Fruit fly (Drosophila melanogaster) whole organism, embryonic: ENCODE measurements around the gene TTLL15.
A peak's percentile ranks its signal among the peaks of the same experiment; 100 is the strongest.

ENCODE experiments used
- CG1024 ChIP-seq: fragments of 200-800 bp; sonication (Bioruptor generic); IDR thresholded peaks from 2 replicates; pipeline ENCODE4 v1.3.6; 2022; ENCODE audit warnings: missing biosample characterization, missing genetic modification characterization
- CG10979 ChIP-seq: fragments of 200-800 bp; sonication (Bioruptor generic); optimal IDR thresholded peaks from 2 replicates; lab custom pipeline; 2018; ENCODE audit warnings: missing biosample characterization, mild to moderate bottlenecking, missing genetic modification characterization, moderate library complexity
- CG12942 ChIP-seq: fragments of 200-800 bp; sonication (Bioruptor generic); optimal IDR thresholded peaks from 3 replicates; lab custom pipeline; 2016; ENCODE audit warnings: missing biosample characterization, missing genetic modification characterization
- CG13287 ChIP-seq: fragments of 200-800 bp; sonication (Bioruptor generic); IDR thresholded peaks from 2 replicates; pipeline ENCODE4 v1.3.6; 2022; ENCODE audit warnings: missing biosample characterization, missing genetic modification characterization; ENCODE audit not compliant: partially characterized antibody
- CG14710 ChIP-seq: fragments of 200-800 bp; sonication (Bioruptor generic); optimal IDR thresholded peaks from 3 replicates; lab custom pipeline; 2019; ENCODE audit warnings: missing biosample characterization, mild to moderate bottlenecking, missing genetic modification characterization, moderate library complexity
- CG15011 ChIP-seq: fragments of 200-800 bp; sonication (Bioruptor generic); optimal IDR thresholded peaks from 3 replicates; lab custom pipeline; 2018; ENCODE audit warnings: missing biosample characterization, mild to moderate bottlenecking, missing genetic modification characterization
- CG15601 ChIP-seq: fragments of 200-800 bp; sonication (Bioruptor generic); optimal IDR thresholded peaks from 3 replicates; lab custom pipeline; 2019; ENCODE audit warnings: missing biosample characterization, mild to moderate bottlenecking, missing genetic modification characterization, moderate library complexity
- CG17802 ChIP-seq: fragments of 200-800 bp; sonication (Bioruptor generic); optimal IDR thresholded peaks from 2 replicates; lab custom pipeline; 2018; ENCODE audit warnings: missing biosample characterization, mild to moderate bottlenecking, missing genetic modification characterization, moderate library complexity
- CG3163 ChIP-seq: fragments of 200-800 bp; sonication (Bioruptor generic); optimal IDR thresholded peaks from 3 replicates; lab custom pipeline; 2016; ENCODE audit warnings: missing biosample characterization, missing genetic modification characterization
- CG34376 ChIP-seq: fragments of 200-800 bp; sonication (Bioruptor generic); optimal IDR thresholded peaks from 2 replicates; lab custom pipeline; 2018; ENCODE audit warnings: missing biosample characterization, mild to moderate bottlenecking, missing genetic modification characterization
- CG42726 ChIP-seq: fragments of 200-800 bp; sonication (Bioruptor generic); IDR thresholded peaks from 2 replicates; pipeline ENCODE4 v1.3.6; 2022; ENCODE audit warnings: missing biosample characterization, missing genetic modification characterization; ENCODE audit not compliant: partially characterized antibody
- CG4820 ChIP-seq: fragments of 200-800 bp; sonication (Bioruptor generic); optimal IDR thresholded peaks from 3 replicates; lab custom pipeline; 2016; ENCODE audit warnings: missing biosample characterization, missing genetic modification characterization
- CG4854 ChIP-seq: fragments of 200-800 bp; sonication (Bioruptor generic); optimal IDR thresholded peaks from 2 replicates; lab custom pipeline; 2016; ENCODE audit warnings: missing biosample characterization, missing genetic modification characterization, inconsistent platforms
- CG7963 ChIP-seq: fragments of 200-800 bp; sonication (Bioruptor generic); IDR thresholded peaks from 3 replicates; pipeline ENCODE4 v1.3.6; 2022; ENCODE audit warnings: missing biosample characterization, missing genetic modification characterization; ENCODE audit not compliant: partially characterized antibody
- CG8478 ChIP-seq: fragments of >200 bp; optimal IDR thresholded peaks from 2 replicates; lab custom pipeline; 2018
- CkIIα-i1 ChIP-seq: fragments of 200-800 bp; sonication (Bioruptor generic); IDR thresholded peaks from 2 replicates; pipeline ENCODE4 v1.3.6; 2022; ENCODE audit warnings: missing biosample characterization, missing genetic modification characterization
- Deaf1 ChIP-seq: fragments of 200-800 bp; optimal IDR thresholded peaks from 3 replicates; lab custom pipeline; 2019; ENCODE audit warnings: missing biosample characterization, mild to moderate bottlenecking, missing genetic modification characterization, moderate library complexity
- Doc2 ChIP-seq: fragments of 200-800 bp; sonication (Bioruptor generic); IDR thresholded peaks from 2 replicates; pipeline ENCODE4 v1.3.6; 2022; ENCODE audit warnings: missing biosample characterization, missing genetic modification characterization
- Gsc ChIP-seq: fragments of 200-800 bp; sonication (Bioruptor generic); IDR thresholded peaks from 2 replicates; pipeline ENCODE4 v1.3.6; 2022; ENCODE audit warnings: missing biosample characterization, missing genetic modification characterization
- Hand ChIP-seq: fragments of 200-800 bp; sonication (Bioruptor generic); optimal IDR thresholded peaks from 2 replicates; lab custom pipeline; 2017; ENCODE audit warnings: mild to moderate bottlenecking, missing biosample characterization, missing genetic modification reagents, missing genetic modification characterization
- Hmx ChIP-seq: fragments of 200-800 bp; sonication (Bioruptor generic); optimal IDR thresholded peaks from 2 replicates; lab custom pipeline; 2016; ENCODE audit warnings: missing biosample characterization, missing genetic modification characterization
- Lhr ChIP-seq: fragments of 200-800 bp; sonication (Bioruptor generic); optimal IDR thresholded peaks from 3 replicates; lab custom pipeline; 2017; ENCODE audit warnings: mild to moderate bottlenecking, missing biosample characterization, missing genetic modification reagents, missing genetic modification characterization
- MESR4 ChIP-seq: fragments of 200-800 bp; sonication (Bioruptor generic); optimal IDR thresholded peaks from 2 replicates; lab custom pipeline; 2018; ENCODE audit warnings: missing biosample characterization, mild to moderate bottlenecking, missing genetic modification characterization, moderate library complexity
- Nf-YB ChIP-seq: fragments of 200-800 bp; sonication (Bioruptor generic); optimal IDR thresholded peaks from 3 replicates; lab custom pipeline; 2019; ENCODE audit warnings: missing biosample characterization, mild to moderate bottlenecking, missing genetic modification characterization, moderate library complexity
- Ptx1 ChIP-seq: fragments of 200-800 bp; sonication (Bioruptor generic); IDR thresholded peaks from 2 replicates; pipeline ENCODE4 v1.3.6; 2022; ENCODE audit warnings: missing biosample characterization, missing genetic modification characterization
- Rfx ChIP-seq: fragments of 200-800 bp; sonication (Bioruptor generic); IDR thresholded peaks from 2 replicates; pipeline ENCODE4 v1.3.6; 2022; ENCODE audit warnings: missing biosample characterization, missing genetic modification characterization
- TFAM ChIP-seq: fragments of 200-800 bp; sonication (Bioruptor generic); optimal IDR thresholded peaks from 2 replicates; lab custom pipeline; 2017; ENCODE audit warnings: missing biosample characterization, missing genetic modification characterization, inconsistent platforms
- ase ChIP-seq: fragments of 200-800 bp; sonication (Bioruptor generic); IDR thresholded peaks from 3 replicates; pipeline ENCODE4 v1.3.6; 2022; ENCODE audit warnings: missing biosample characterization, missing genetic modification characterization
- bowl ChIP-seq: fragments of 200-800 bp; sonication (Bioruptor generic); IDR thresholded peaks from 2 replicates; pipeline ENCODE4 v1.3.6; 2022; ENCODE audit warnings: missing biosample characterization, missing genetic modification characterization
- cas ChIP-seq: fragments of 200-800 bp; sonication (Bioruptor generic); IDR thresholded peaks from 2 replicates; pipeline ENCODE4 v1.3.6; 2022; ENCODE audit warnings: missing biosample characterization, missing genetic modification characterization
- chn ChIP-seq: fragments of 200-800 bp; sonication (Bioruptor generic); optimal IDR thresholded peaks from 2 replicates; lab custom pipeline; 2016; ENCODE audit warnings: missing biosample characterization, missing genetic modification characterization
- da ChIP-seq: fragments of 200-800 bp; sonication (Bioruptor generic); optimal IDR thresholded peaks from 2 replicates; lab custom pipeline; 2016; ENCODE audit warnings: missing biosample characterization, missing genetic modification characterization
- dati ChIP-seq: fragments of 200-800 bp; sonication (Bioruptor generic); IDR thresholded peaks from 2 replicates; pipeline ENCODE4 v1.3.6; 2022; ENCODE audit warnings: missing biosample characterization, missing genetic modification characterization
- eyg ChIP-seq: fragments of 200-800 bp; sonication (Bioruptor generic); optimal IDR thresholded peaks from 3 replicates; lab custom pipeline; 2016; ENCODE audit warnings: missing biosample characterization, missing genetic modification characterization
- fd3F ChIP-seq: fragments of 200-800 bp; sonication (Bioruptor generic); optimal IDR thresholded peaks from 2 replicates; lab custom pipeline; 2018; ENCODE audit warnings: missing biosample characterization, mild to moderate bottlenecking, missing genetic modification characterization, moderate library complexity
- ftz-f1 ChIP-seq: fragments of 200-800 bp; sonication (Bioruptor generic); optimal IDR thresholded peaks from 2 replicates; lab custom pipeline; 2016; ENCODE audit warnings: missing biosample characterization, missing genetic modification characterization
- fu2 ChIP-seq: fragments of 200-800 bp; sonication (Bioruptor generic); optimal IDR thresholded peaks from 2 replicates; lab custom pipeline; 2016; ENCODE audit warnings: missing biosample characterization, missing genetic modification characterization
- gsb ChIP-seq: fragments of 200-800 bp; sonication (Bioruptor generic); IDR thresholded peaks from 2 replicates; pipeline ENCODE4 v1.3.6; 2022; ENCODE audit warnings: missing biosample characterization, missing genetic modification characterization
- lov ChIP-seq, 2 experiments: fragments of 200-800 bp in 1 of 2; fragments of >200 bp in 1 of 2; sonication (Bioruptor generic) in 1 of 2; IDR thresholded peaks in 1 of 2; optimal IDR thresholded peaks in 1 of 2; 2 replicates in 1 of 2; 3 replicates in 1 of 2; pipeline versions ENCODE4 v1.3.6 to Lab custom; 2017 to 2022; ENCODE audit warnings: missing biosample characterization in 1 of 2, missing genetic modification characterization in 1 of 2
- nerfin-1 ChIP-seq: fragments of 200-800 bp; sonication (Bioruptor generic); optimal IDR thresholded peaks from 3 replicates; lab custom pipeline; 2019; ENCODE audit warnings: missing biosample characterization, mild to moderate bottlenecking, missing genetic modification characterization, moderate library complexity
- oc ChIP-seq: fragments of 200-800 bp; sonication (Bioruptor generic); optimal IDR thresholded peaks from 2 replicates; lab custom pipeline; 2018; ENCODE audit warnings: missing biosample characterization, mild to moderate bottlenecking, missing genetic modification characterization, moderate library complexity
- pzg ChIP-seq: fragments of 200-800 bp; sonication (Bioruptor generic); optimal IDR thresholded peaks from 3 replicates; lab custom pipeline; 2018; ENCODE audit warnings: missing biosample characterization, mild to moderate bottlenecking, missing genetic modification characterization, moderate library complexity
- ranshi ChIP-seq: fragments of 200-800 bp; sonication (Bioruptor generic); IDR thresholded peaks from 2 replicates; pipeline ENCODE4 v1.3.6; 2022; ENCODE audit warnings: missing biosample characterization, missing genetic modification characterization
- ro ChIP-seq: fragments of 200-800 bp; sonication (Bioruptor generic); IDR thresholded peaks from 2 replicates; pipeline ENCODE4 v1.3.6; 2022; ENCODE audit warnings: missing biosample characterization, missing genetic modification characterization
- sd ChIP-seq: fragments of 200-800 bp; sonication (Bioruptor generic); optimal IDR thresholded peaks from 3 replicates; lab custom pipeline; 2018; ENCODE audit warnings: missing biosample characterization, mild to moderate bottlenecking, missing genetic modification characterization, moderate library complexity
- sens-2 ChIP-seq: fragments of 200-800 bp; sonication (Bioruptor generic); IDR thresholded peaks from 2 replicates; pipeline ENCODE4 v1.3.6; 2022; ENCODE audit warnings: missing biosample characterization, missing genetic modification characterization
- sisA ChIP-seq: fragments of 200-800 bp; sonication (Bioruptor generic); IDR thresholded peaks from 2 replicates; pipeline ENCODE4 v1.3.6; 2022; ENCODE audit warnings: missing biosample characterization, missing genetic modification characterization
- stc ChIP-seq: fragments of 200-800 bp; sonication (Bioruptor generic); IDR thresholded peaks from 2 replicates; pipeline ENCODE4 v1.3.6; 2022; ENCODE audit warnings: missing biosample characterization, missing genetic modification characterization
- trem ChIP-seq: fragments of 200-800 bp; optimal IDR thresholded peaks from 3 replicates; lab custom pipeline; 2019; ENCODE audit warnings: missing biosample characterization, mild to moderate bottlenecking, missing genetic modification characterization, moderate library complexity
- ttk ChIP-seq: fragments of 200-800 bp; sonication (Bioruptor generic); IDR thresholded peaks from 2 replicates; pipeline ENCODE4 v2.1.2; 2022; ENCODE audit warnings: missing biosample characterization, missing genetic modification characterization
- wor ChIP-seq: fragments of 200-800 bp; sonication (Bioruptor generic); IDR thresholded peaks from 2 replicates; pipeline ENCODE4 v1.3.6; 2022; ENCODE audit warnings: missing biosample characterization, missing genetic modification characterization

TTLL15 gene

DNA sequence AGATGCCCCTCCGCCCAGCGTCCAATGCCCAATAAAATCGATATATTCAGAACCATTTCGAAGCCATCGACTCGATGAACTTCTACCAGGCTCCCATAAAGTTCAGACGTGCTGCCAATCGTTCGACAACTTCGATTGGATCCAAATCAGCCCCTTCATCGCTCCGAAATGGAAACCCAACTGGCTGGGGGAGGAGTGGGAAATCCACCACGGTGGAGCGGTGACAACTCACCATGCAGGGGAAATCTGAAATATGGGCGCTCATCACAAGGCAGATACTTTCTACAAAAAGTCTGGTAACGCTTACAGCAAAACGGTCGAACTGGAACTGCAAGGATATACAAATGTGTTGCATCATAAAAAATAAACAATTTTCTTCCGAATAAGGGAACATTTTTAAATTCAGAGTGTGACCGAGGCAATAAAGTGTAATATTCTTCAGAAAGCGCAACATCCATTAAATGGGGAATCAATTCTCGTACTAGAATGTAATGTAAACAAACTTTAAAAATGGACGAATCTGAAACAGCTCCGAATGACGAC, 37.2 kb downstream of the TTLL15 start, which contains the start of gene CG4565 (continued):
- TF ChIP-seq CG10979 (tag; lab: Kevin White, UChicago) (peak; percentile 13), CG8478 (lab: Kevin White, UChicago) (no peak), trem (tag; lab: Kevin White, UChicago) (peak; percentile 48), CG12942 (GFP tag; lab: Kevin White, UChicago) (no peak), Deaf1 (tag; lab: Kevin White, UChicago) (no peak), chn (no peak), CG14710 (peak; percentile 26), CG7963 (GFP tag; lab: Robert Waterston, UW) (no peak), cas (no peak), Rfx (GFP tag; lab: Robert Waterston, UW) (no peak), CG3163 (no peak), Ptx1 (GFP tag; lab: Robert Waterston, UW) (no peak), CG1024 (no peak), ase (GFP tag; lab: Robert Waterston, UW) (no peak), pzg (GFP tag; lab: Kevin White, UChicago) (peak; percentile 45), CG4820 (GFP tag; lab: Kevin White, UChicago) (no peak), da (GFP tag; lab: Kevin White, UChicago) (no peak), CG4854 (GFP tag; lab: Kevin White, UChicago) (no peak), lov (optimal IDR thresholded peaks at IDR 0.05; lab: Kevin White, UChicago) (no peak), lov (GFP tag; IDR thresholded peaks at IDR 0.05; lab: Robert Waterston, UW) (no peak), gsb (GFP tag; lab: Robert Waterston, UW) (no peak), fd3F (GFP tag; lab: Kevin White, UChicago) (no peak), CG17802 (no peak), CG15011 (GFP tag; lab: Kevin White, UChicago) (no peak), sisA (no peak), oc (tag; lab: Kevin White, UChicago) (no peak), TFAM (no peak), Nf-YB (GFP tag; lab: Kevin White, UChicago) (peak; percentile 79), CG13287 (GFP tag; lab: Robert Waterston, UW) (peak; percentile 45), CG15601 (no peak), dati (GFP tag; lab: Robert Waterston, UW) (no peak), ro (GFP tag; lab: Robert Waterston, UW) (no peak), wor (GFP tag; lab: Robert Waterston, UW) (no peak), sd (tag; lab: Kevin White, UChicago) (no peak), Hmx (GFP tag; lab: Kevin White, UChicago) (no peak), eyg (GFP tag; lab: Kevin White, UChicago) (no peak), CG42726 (GFP tag; lab: Robert Waterston, UW) (0 out of 2 replicates have a peak, but pooled peaks have one; percentile 29), ttk (GFP tag; lab: Robert Waterston, UW) (no peak; the same call in 1 of the 2 replicates), Hand (GFP tag; lab: Kevin White, UChicago) (no peak), CG34376 (GFP tag; lab: Kevin White, UChicago) (peak; percentile 64), MESR4 (GFP tag; lab: Kevin White, UChicago) (no peak), stc (GFP tag; lab: Robert Waterston, UW) (no peak), Doc2 (no peak), bowl (GFP tag; lab: Robert Waterston, UW) (no peak), ranshi (GFP tag; lab: Robert Waterston, UW) (no peak), ftz-f1 (GFP tag; lab: Kevin White, UChicago) (peak; percentile 54), CkIIα-i1 (GFP tag; lab: Robert Waterston, UW) (no peak), nerfin-1 (tag; lab: Kevin White, UChicago) (peak; percentile 32), Gsc (GFP tag; lab: Robert Waterston, UW) (no peak), Lhr (peak; percentile 93), sens-2 (GFP tag; lab: Robert Waterston, UW) (no peak), fu2 (no peak)
